Worm (Caenorhabditis elegans) whole organism, L1 larva: ENCODE data around the gene srd-32.

Source experiments
- C34B4.2 ChIP-seq: sonication (generic microtip); optimal IDR thresholded peaks from 2 replicates; lab custom pipeline; 2017; ENCODE audit warnings: mild to moderate bottlenecking, missing genetic modification characterization, missing compliant biosample characterization
- F16B12.6 ChIP-seq: fragments of 150-350 bp; optimal IDR thresholded peaks from 2 replicates; lab custom pipeline; 2014; ENCODE audit warnings: missing biosample characterization, missing genetic modification characterization
- alr-1 ChIP-seq: fragments of 200-800 bp; sonication (Bioruptor generic); optimal IDR thresholded peaks from 2 replicates; lab custom pipeline; 2018; ENCODE audit warnings: borderline replicate concordance, mild to moderate bottlenecking, missing genetic modification characterization, missing compliant biosample characterization
- blmp-1 ChIP-seq: fragments of 150-350 bp; optimal IDR thresholded peaks from 2 replicates; lab custom pipeline; 2014; ENCODE audit warnings: missing biosample characterization, missing genetic modification characterization
- ceh-63 ChIP-seq: fragments of 200-800 bp; sonication (Bioruptor generic); optimal IDR thresholded peaks from 2 replicates; lab custom pipeline; 2018; ENCODE audit warnings: mild to moderate bottlenecking, missing genetic modification characterization, missing compliant biosample characterization
- ceh-82 ChIP-seq, 3 experiments: fragments of 150-350 bp in 1 of 3; sonication (generic microtip) in 2 of 3; optimal IDR thresholded peaks; 2 replicates each; lab custom pipeline; 2014 to 2017; ENCODE audit warnings: missing biosample characterization in 3 of 3, missing genetic modification characterization in 3 of 3
- ces-1 ChIP-seq: fragments of 150-350 bp; optimal IDR thresholded peaks from 2 replicates; lab custom pipeline; 2014; ENCODE audit warnings: missing biosample characterization, missing genetic modification reagents, missing genetic modification characterization
- dpl-1 ChIP-seq, 3 experiments: fragments of 150-350 bp in 2 of 3; sonication (generic microtip) in 1 of 3; optimal IDR thresholded peaks; 2 replicates each; lab custom pipeline; 2014 to 2017; ENCODE audit warnings: missing biosample characterization in 3 of 3, missing genetic modification characterization in 3 of 3, missing genetic modification reagents in 3 of 3
- dsc-1 ChIP-seq: sonication (generic microtip); optimal IDR thresholded peaks from 2 replicates; lab custom pipeline; 2016; ENCODE audit warnings: mild to moderate bottlenecking, missing genetic modification characterization, missing compliant biosample characterization
- efl-1 ChIP-seq, 4 experiments: fragments of 150-350 bp; optimal IDR thresholded peaks in 3 of 4; peaks in 1 of 4; 1 replicate in 1 of 4; 2 replicates in 3 of 4; lab custom pipeline; 2014; ENCODE audit warnings: missing biosample characterization in 2 of 4, missing genetic modification characterization in 2 of 4, missing genetic modification reagents in 2 of 4
- efl-3 ChIP-seq: fragments of 200-800 bp; sonication (Bioruptor generic); optimal IDR thresholded peaks from 2 replicates; lab custom pipeline; 2018; ENCODE audit warnings: mild to moderate bottlenecking, missing genetic modification characterization, missing compliant biosample characterization
- egl-13 ChIP-seq: sonication (generic microtip); optimal IDR thresholded peaks from 2 replicates; lab custom pipeline; 2016; ENCODE audit warnings: missing genotype, missing genetic modification reagents, missing genetic modification characterization, missing compliant biosample characterization
- elt-2 ChIP-seq: sonication (generic microtip); optimal IDR thresholded peaks from 2 replicates; lab custom pipeline; 2016; ENCODE audit warnings: missing genetic modification characterization, mild to moderate bottlenecking, inconsistent platforms, missing compliant biosample characterization, missing genetic modification reagents
- elt-3 ChIP-seq, 6 experiments: fragments of 150-350 bp in 1 of 6; sonication (generic microtip); optimal IDR thresholded peaks; 2 replicates each; lab custom pipeline; 2017 to 2018; ENCODE audit warnings: missing biosample characterization in 6 of 6, missing genetic modification characterization in 6 of 6, inconsistent platforms in 1 of 6
- fkh-8 ChIP-seq: sonication (generic microtip); optimal IDR thresholded peaks from 2 replicates; lab custom pipeline; 2016; ENCODE audit warnings: mild to moderate bottlenecking, missing genetic modification characterization, missing compliant biosample characterization
- grh-1 ChIP-seq: fragments of 200-800 bp; sonication (Bioruptor generic); IDR thresholded peaks from 2 replicates; pipeline ENCODE4 v1.3.6; 2022; ENCODE audit warnings: missing genetic modification reagents, missing genetic modification characterization, missing compliant biosample characterization
- hlh-17 ChIP-seq: fragments of 200-800 bp; sonication (Bioruptor generic); optimal IDR thresholded peaks from 2 replicates; lab custom pipeline; 2018; ENCODE audit warnings: missing genetic modification characterization, mild to moderate bottlenecking, missing compliant biosample characterization, moderate library complexity, borderline replicate concordance
- hlh-4 ChIP-seq: sonication (generic microtip); optimal IDR thresholded peaks from 2 replicates; lab custom pipeline; 2016; ENCODE audit warnings: mild to moderate bottlenecking, missing genetic modification characterization, missing compliant biosample characterization
- hpl-2 ChIP-seq: fragments of 150-350 bp; optimal IDR thresholded peaks from 2 replicates; lab custom pipeline; 2014; ENCODE audit warnings: missing biosample characterization, missing genetic modification reagents, missing genetic modification characterization
- irx-1 ChIP-seq: sonication (generic microtip); optimal IDR thresholded peaks from 2 replicates; lab custom pipeline; 2016; ENCODE audit warnings: missing genetic modification characterization, missing compliant biosample characterization
- isw-1 ChIP-seq: fragments of 200-800 bp; sonication (Bioruptor generic); IDR thresholded peaks from 2 replicates; pipeline ENCODE4 v1.3.6; 2022; ENCODE audit warnings: missing genetic modification characterization, missing compliant biosample characterization
- lin-13 ChIP-seq: fragments of 150-350 bp; optimal IDR thresholded peaks from 2 replicates; lab custom pipeline; 2014; ENCODE audit warnings: missing biosample characterization, missing genetic modification reagents, missing genetic modification characterization
- lin-14 ChIP-seq: fragments of 200-800 bp; sonication (Bioruptor generic); optimal IDR thresholded peaks from 2 replicates; lab custom pipeline; 2018; ENCODE audit warnings: mild to moderate bottlenecking, missing genetic modification characterization, moderate library complexity, missing compliant biosample characterization
- lin-15B ChIP-seq: fragments of 150-350 bp; sonication (generic microtip); optimal IDR thresholded peaks from 3 replicates; lab custom pipeline; 2014; ENCODE audit warnings: missing biosample characterization, missing genetic modification characterization
- lin-35 ChIP-seq, 2 experiments: fragments of 150-350 bp; optimal IDR thresholded peaks; 2 replicates each; lab custom pipeline; 2014; ENCODE audit warnings: missing biosample characterization in 2 of 2, missing genetic modification characterization in 2 of 2, missing genetic modification reagents in 2 of 2
- lsy-2 ChIP-seq, 2 experiments: fragments of 150-350 bp; optimal IDR thresholded peaks; 2 replicates each; lab custom pipeline; 2014; ENCODE audit warnings: missing biosample characterization in 2 of 2, missing genetic modification characterization in 2 of 2
- nhr-19 ChIP-seq: fragments of 200-800 bp; sonication (Bioruptor generic); conservative IDR thresholded peaks from 2 replicates; pipeline ENCODE4 v1.3.6; 2022; ENCODE audit warnings: missing genetic modification characterization, missing compliant biosample characterization
- nhr-237 ChIP-seq: fragments of 150-350 bp; optimal IDR thresholded peaks from 2 replicates; lab custom pipeline; 2014; ENCODE audit warnings: missing biosample characterization, missing genetic modification characterization
- nhr-47 ChIP-seq: sonication (generic microtip); optimal IDR thresholded peaks from 2 replicates; lab custom pipeline; 2016; ENCODE audit warnings: mild to moderate bottlenecking, missing genetic modification characterization, moderate library complexity, missing compliant biosample characterization
- nhr-71 ChIP-seq: sonication (generic microtip); optimal IDR thresholded peaks from 2 replicates; lab custom pipeline; 2016; ENCODE audit warnings: mild to moderate bottlenecking, missing genetic modification characterization, moderate library complexity, missing compliant biosample characterization
- pag-3 ChIP-seq: sonication (generic microtip); optimal IDR thresholded peaks from 2 replicates; lab custom pipeline; 2017; ENCODE audit warnings: missing genetic modification characterization, mild to moderate bottlenecking, missing compliant biosample characterization, antibody characterized with exemption, borderline replicate concordance; ENCODE audit not compliant: insufficient read depth
- rnt-1 ChIP-seq: sonication (generic microtip); optimal IDR thresholded peaks from 2 replicates; lab custom pipeline; 2016; ENCODE audit warnings: mild to moderate bottlenecking, missing genetic modification characterization, moderate library complexity, missing compliant biosample characterization
- snpc-4 ChIP-seq: fragments of 150-350 bp; optimal IDR thresholded peaks from 2 replicates; lab custom pipeline; 2014; ENCODE audit warnings: missing biosample characterization, missing genetic modification characterization
- snu-23 ChIP-seq: sonication (generic microtip); optimal IDR thresholded peaks from 2 replicates; lab custom pipeline; 2016; ENCODE audit warnings: missing genetic modification characterization, missing compliant biosample characterization
- sptf-1 ChIP-seq: fragments of 150-350 bp; optimal IDR thresholded peaks from 2 replicates; lab custom pipeline; 2014; ENCODE audit warnings: missing biosample characterization, missing genetic modification characterization
- sup-37 ChIP-seq: fragments of 200-800 bp; sonication (Bioruptor generic); optimal IDR thresholded peaks from 2 replicates; lab custom pipeline; 2018; ENCODE audit warnings: mild to moderate bottlenecking, missing genetic modification characterization, missing compliant biosample characterization
- swsn-7 ChIP-seq: sonication (generic microtip); optimal IDR thresholded peaks from 2 replicates; lab custom pipeline; 2016; ENCODE audit warnings: missing genetic modification characterization, missing compliant biosample characterization
- unc-30 ChIP-seq: sonication (generic microtip); optimal IDR thresholded peaks from 2 replicates; lab custom pipeline; 2017; ENCODE audit warnings: missing biosample characterization, missing genetic modification characterization
- vab-15 ChIP-seq: sonication (generic microtip); optimal IDR thresholded peaks from 2 replicates; lab custom pipeline; 2017; ENCODE audit warnings: missing genotype, mild to moderate bottlenecking, missing genetic modification characterization, missing compliant biosample characterization
- ztf-4 ChIP-seq: fragments of 150-350 bp; optimal IDR thresholded peaks from 2 replicates; lab custom pipeline; 2014; ENCODE audit warnings: missing biosample characterization, missing genetic modification characterization

srd-32 gene

ce11 chrV:4847424-4847823 lies 18.0 kb upstream of the srd-32 start, which contains the start of gene abhd-5.1 (continued):
- TF ChIP-seq hlh-4 (tag; lab: Kevin White, UChicago) (no peak), unc-30 (tag; lab: Kevin White, UChicago) (no peak), F16B12.6 (tag; lab: Kevin White, UChicago) (no peak), snpc-4 (tag; lab: Kevin White, UChicago) (no peak)
- TF ChIP-seq, all 84 proteins: peak for 6

ce11 chrV:4850446-4850845 lies 15.0 kb upstream of the srd-32 start:
- no peak for TF ChIP-seq lin-13
- TF ChIP-seq dsc-1 = peak; percentile 86
- TF ChIP-seq egl-13 = peak; percentile 55
- TF ChIP-seq hpl-2 (GFP tag; lab: Kevin White, UChicago) = no peak
- TF ChIP-seq, all 84 proteins: peak for 2

DNA sequence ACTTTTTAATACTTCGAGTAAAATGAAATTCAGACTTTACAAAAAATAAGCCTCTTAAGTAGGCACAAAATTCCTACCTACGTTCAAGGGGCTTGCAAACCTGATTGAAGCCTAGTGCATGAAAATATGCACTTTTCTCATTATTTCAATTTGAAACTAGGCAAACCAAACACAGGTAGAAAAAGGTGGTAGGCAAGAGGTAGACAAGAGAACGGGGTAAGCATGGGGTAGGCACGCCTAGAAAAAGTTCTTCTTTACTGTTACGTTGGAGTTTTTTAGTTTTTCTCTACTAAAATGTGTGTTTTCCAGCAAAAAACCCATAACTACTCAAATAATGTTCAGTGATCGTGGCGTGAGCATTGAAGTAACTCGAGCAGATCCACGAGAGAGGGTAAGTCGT lies 14.3 kb upstream of the srd-32 start, which contains the start of gene nex-4:
TSS of gene nex-4 (plus strand) at position 301 of the 400 bp plus-strand sequence.
- TF ChIP-seq ceh-63 (GFP tag; lab: Kevin White, UChicago) (no peak), irx-1 (tag; lab: Kevin White, UChicago) (no peak), vab-15 (tag; lab: Kevin White, UChicago) (no peak), ces-1 (GFP tag; lab: Kevin White, UChicago) (no peak), swsn-7 (no peak), snu-23 (GFP tag; lab: Kevin White, UChicago) (no peak), egl-13 (no peak), ztf-4 (tag; lab: Kevin White, UChicago) (no peak), grh-1 (GFP tag; lab: Robert Waterston, UW) (no peak)

DNA sequence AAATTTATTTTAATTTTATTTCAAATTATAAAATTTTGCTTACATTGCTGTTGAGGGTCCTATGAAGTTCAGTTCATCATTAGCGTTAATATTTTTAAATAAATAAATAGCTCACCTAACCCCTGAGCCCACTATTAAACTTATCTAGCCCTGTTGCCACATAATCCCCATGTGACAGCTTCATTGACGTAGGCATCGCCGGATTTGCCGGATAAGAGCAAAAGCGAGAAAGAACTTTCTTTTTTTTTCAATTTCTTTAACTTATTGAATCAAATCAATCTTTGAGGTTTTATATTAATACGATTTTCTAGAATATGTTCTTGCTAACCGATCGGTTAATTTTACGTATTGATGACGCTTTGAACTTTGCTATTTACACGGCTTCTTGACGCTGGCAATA lies 13.5 kb upstream of the srd-32 start:
- peak; percentile 9 for TF ChIP-seq nhr-47
- TF ChIP-seq ceh-63 (GFP tag; lab: Kevin White, UChicago) = no peak
- peak; percentile 28 for TF ChIP-seq fkh-8
- TF ChIP-seq egl-13 = peak; percentile 55
- peak; percentile 68 for TF ChIP-seq dsc-1
- TF ChIP-seq lsy-2 (tag; optimal IDR thresholded peaks at IDR 0.05; lab: Kevin White, UChicago) = no peak
- no peak for TF ChIP-seq lin-35 (GFP tag; optimal IDR thresholded peaks at IDR 0.05; lab: Kevin White, UChicago)
- TF ChIP-seq nhr-71 (tag; lab: Kevin White, UChicago) = peak; percentile 13

ce11 chrV:4857561-4857960 lies 7.9 kb upstream of the srd-32 start:
- TF ChIP-seq sptf-1 (no peak), rnt-1 (no peak), ces-1 (GFP tag; lab: Kevin White, UChicago) (no peak), lin-13 (no peak), sup-37 (GFP tag; lab: Kevin White, UChicago) (no peak), isw-1 (GFP tag; lab: Robert Waterston, UW) (no peak), nhr-237 (tag; lab: Kevin White, UChicago) (no peak), efl-1 (optimal IDR thresholded peaks at IDR 0.05; lab: Kevin White, UChicago) (no peak), efl-1 (GFP tag; optimal IDR thresholded peaks at IDR 0.05 in 1 of 2; lab: Kevin White, UChicago) (no peak), grh-1 (GFP tag; lab: Robert Waterston, UW) (no peak), unc-30 (tag; lab: Kevin White, UChicago) (no peak), nhr-19 (no peak), swsn-7 (no peak), lin-15B (tag; lab: Kevin White, UChicago) (no peak), elt-2 (tag; lab: Kevin White, UChicago) (no peak)
- TF ChIP-seq, all 84 proteins: peak for 0

DNA sequence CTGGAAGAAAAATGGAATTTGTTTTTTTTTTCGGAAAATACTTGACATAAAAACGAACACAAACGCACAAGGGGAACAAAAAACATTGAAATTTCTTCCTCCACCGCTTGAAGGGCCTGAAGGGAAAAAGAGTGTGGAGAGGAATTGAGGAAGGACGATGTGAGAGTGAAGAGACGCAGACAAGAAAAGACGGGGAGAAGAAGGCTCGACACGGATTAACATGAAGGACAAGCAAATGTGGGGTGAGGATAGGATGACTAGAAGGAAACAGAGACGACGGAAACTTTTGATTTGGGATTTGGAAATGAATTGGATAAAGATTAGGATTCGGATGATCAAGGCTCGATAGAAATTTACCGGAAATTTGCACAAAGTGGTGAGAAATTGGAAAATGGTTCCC lies 4.9 kb upstream of the srd-32 start:
- TF ChIP-seq elt-3 (tag; optimal IDR thresholded peaks at IDR 0.05; lab: Kevin White, UChicago) (no peak), dpl-1 (GFP tag; optimal IDR thresholded peaks at IDR 0.05; lab: Kevin White, UChicago) (no peak), ceh-82 (tag; optimal IDR thresholded peaks at IDR 0.05; lab: Kevin White, UChicago) (no peak), efl-3 (GFP tag; lab: Kevin White, UChicago) (no peak), vab-15 (tag; lab: Kevin White, UChicago) (no peak), alr-1 (tag; lab: Kevin White, UChicago) (no peak), C34B4.2 (tag; lab: Kevin White, UChicago) (no peak), snpc-4 (tag; lab: Kevin White, UChicago) (no peak), sptf-1 (no peak), pag-3 (tag; lab: Kevin White, UChicago) (no peak), lin-14 (GFP tag; lab: Kevin White, UChicago) (peak; percentile 57), egl-13 (peak; percentile 22), nhr-71 (tag; lab: Kevin White, UChicago) (peak; percentile 37), grh-1 (GFP tag; lab: Robert Waterston, UW) (no peak), lin-35 (GFP tag; optimal IDR thresholded peaks at IDR 0.05; lab: Kevin White, UChicago) (no peak), hlh-17 (GFP tag; lab: Kevin White, UChicago) (no peak), lin-15B (tag; lab: Kevin White, UChicago) (no peak), lin-13 (no peak), blmp-1 (no peak)
